Worm (Caenorhabditis elegans) whole organism, L1 larva: Measurements from ENCODE around the gene ensh-1.

Experiments used
- C04F5.9 ChIP-seq: sonication (generic microtip); optimal IDR thresholded peaks from 2 replicates; lab custom pipeline; 2016; ENCODE audit warnings: missing genetic modification characterization, missing compliant biosample characterization
- ceh-8 ChIP-seq: fragments of 200-800 bp; sonication (Bioruptor generic); optimal IDR thresholded peaks from 2 replicates; lab custom pipeline; 2018; ENCODE audit warnings: mild to moderate bottlenecking, missing genetic modification characterization, moderate library complexity, missing compliant biosample characterization
- ztf-4 ChIP-seq: fragments of 150-350 bp; optimal IDR thresholded peaks from 2 replicates; lab custom pipeline; 2014; ENCODE audit warnings: missing biosample characterization, missing genetic modification characterization

DNA sequence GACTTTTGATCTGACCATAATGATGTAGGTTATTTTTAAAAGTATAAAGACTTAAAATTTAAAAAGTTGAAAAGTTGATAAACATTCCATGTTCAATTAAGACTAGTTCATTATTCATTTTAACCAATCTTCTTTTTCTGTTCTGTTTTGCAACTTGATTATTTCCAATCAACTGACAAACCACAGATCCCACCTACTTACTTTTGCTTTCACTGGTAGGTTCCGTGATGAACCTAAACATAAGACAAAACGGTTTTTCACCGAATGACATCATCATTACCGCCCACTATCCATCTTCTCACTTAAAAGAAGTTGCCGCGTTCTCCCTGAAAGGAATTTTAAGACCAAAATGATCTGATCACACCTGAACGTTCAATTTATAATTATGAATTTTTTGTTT, 24.5 kb downstream of the ensh-1 start:
- TF ChIP-seq ceh-8 (GFP tag; lab: Kevin White, UChicago), result no peak
- TF ChIP-seq ztf-4 (tag; lab: Kevin White, UChicago), result no peak
- no peak for TF ChIP-seq C04F5.9 (tag; lab: Kevin White, UChicago)
